Fruit fly (Drosophila melanogaster) whole organism, embryonic: ENCODE data around the gene CG44139.
A peak's percentile ranks its signal among the peaks of the same experiment; 100 is the strongest.

Experiments used
- ATbp ChIP-seq: fragments of 200-800 bp; sonication (Bioruptor generic); optimal IDR thresholded peaks from 2 replicates; lab custom pipeline; 2017; ENCODE audit warnings: missing biosample characterization, mild to moderate bottlenecking, missing genetic modification characterization, missing genetic modification reagents
- CG10274 ChIP-seq: fragments of 200-800 bp; sonication (Bioruptor generic); optimal IDR thresholded peaks from 3 replicates; lab custom pipeline; 2017; ENCODE audit warnings: missing biosample characterization, mild to moderate bottlenecking, missing genetic modification characterization
- CG10543 ChIP-seq: fragments of 200-800 bp; sonication (Bioruptor generic); optimal IDR thresholded peaks from 3 replicates; lab custom pipeline; 2017; ENCODE audit warnings: missing biosample characterization, mild to moderate bottlenecking, missing genetic modification characterization, moderate library complexity
- CG10979 ChIP-seq: fragments of 200-800 bp; sonication (Bioruptor generic); optimal IDR thresholded peaks from 2 replicates; lab custom pipeline; 2018; ENCODE audit warnings: missing biosample characterization, mild to moderate bottlenecking, missing genetic modification characterization, moderate library complexity
- CG11504 ChIP-seq: fragments of 200-800 bp; sonication (Bioruptor generic); optimal IDR thresholded peaks from 3 replicates; lab custom pipeline; 2019; ENCODE audit warnings: missing biosample characterization, mild to moderate bottlenecking, missing genetic modification characterization, moderate library complexity
- CG12299 ChIP-seq: fragments of 200-800 bp; sonication (Bioruptor generic); optimal IDR thresholded peaks from 2 replicates; lab custom pipeline; 2018; ENCODE audit warnings: missing biosample characterization, mild to moderate bottlenecking, missing genetic modification characterization
- CG13296 ChIP-seq: fragments of 200-800 bp; sonication (Bioruptor generic); optimal IDR thresholded peaks from 3 replicates; lab custom pipeline; 2018; ENCODE audit warnings: missing biosample characterization, mild to moderate bottlenecking, missing genetic modification characterization
- CG13424 ChIP-seq: fragments of 200-800 bp; sonication (Bioruptor generic); optimal IDR thresholded peaks from 2 replicates; lab custom pipeline; 2019; ENCODE audit warnings: missing biosample characterization, mild to moderate bottlenecking, missing genetic modification characterization, moderate library complexity
- CG14441 ChIP-seq: fragments of 200-800 bp; sonication (Bioruptor generic); IDR thresholded peaks from 2 replicates; pipeline ENCODE4 v1.3.6; 2022; ENCODE audit warnings: missing biosample characterization, missing genetic modification characterization
- CG15514 ChIP-seq: fragments of 200-800 bp; sonication (Bioruptor generic); optimal IDR thresholded peaks from 3 replicates; lab custom pipeline; 2017; ENCODE audit warnings: missing biosample characterization, missing genetic modification characterization, mild to moderate bottlenecking, moderate library complexity, missing genetic modification reagents
- CG15696 ChIP-seq: fragments of 200-800 bp; sonication (Bioruptor generic); optimal IDR thresholded peaks from 2 replicates; lab custom pipeline; 2019; ENCODE audit warnings: missing biosample characterization, mild to moderate bottlenecking, missing genetic modification characterization, moderate library complexity
- CG17385 ChIP-seq: fragments of 200-800 bp; sonication (Bioruptor generic); optimal IDR thresholded peaks from 3 replicates; lab custom pipeline; 2018; ENCODE audit warnings: missing biosample characterization, mild to moderate bottlenecking, missing genetic modification characterization
- CG17829 ChIP-seq: fragments of 200-800 bp; optimal IDR thresholded peaks from 2 replicates; lab custom pipeline; 2019; ENCODE audit warnings: missing biosample characterization, mild to moderate bottlenecking, missing genetic modification characterization, moderate library complexity
- CG18599 ChIP-seq: fragments of 200-800 bp; sonication (Bioruptor generic); optimal IDR thresholded peaks from 3 replicates; lab custom pipeline; 2017; ENCODE audit warnings: missing biosample characterization, missing genetic modification characterization, mild to moderate bottlenecking, moderate library complexity, missing genetic modification reagents
- CG2202 ChIP-seq: fragments of 200-800 bp; sonication (Bioruptor generic); optimal IDR thresholded peaks from 2 replicates; lab custom pipeline; 2018; ENCODE audit warnings: missing biosample characterization, mild to moderate bottlenecking, missing genetic modification characterization
- CG4820 ChIP-seq: fragments of 200-800 bp; sonication (Bioruptor generic); optimal IDR thresholded peaks from 3 replicates; lab custom pipeline; 2016; ENCODE audit warnings: missing biosample characterization, missing genetic modification characterization
- CG5953 ChIP-seq: fragments of 200-800 bp; sonication (Bioruptor generic); IDR thresholded peaks from 2 replicates; pipeline ENCODE4 v1.3.6; 2022; ENCODE audit warnings: missing biosample characterization, missing genetic modification characterization
- CG6854 ChIP-seq: fragments of 200-800 bp; sonication (Bioruptor generic); optimal IDR thresholded peaks from 3 replicates; lab custom pipeline; 2017; ENCODE audit warnings: missing biosample characterization, mild to moderate bottlenecking, missing genetic modification characterization
- CG7839 ChIP-seq: fragments of 200-800 bp; sonication (Bioruptor generic); optimal IDR thresholded peaks from 3 replicates; lab custom pipeline; 2018; ENCODE audit warnings: missing biosample characterization, mild to moderate bottlenecking, missing genetic modification characterization, moderate library complexity
- CG8290 ChIP-seq, 3 experiments: fragments of 200-800 bp; sonication (Bioruptor generic); optimal IDR thresholded peaks; 2 replicates each; lab custom pipeline; 2016 to 2019; ENCODE audit warnings: missing biosample characterization in 3 of 3, missing genetic modification characterization in 3 of 3, mild to moderate bottlenecking in 2 of 3, moderate library complexity in 1 of 3
- CG9727 ChIP-seq: fragments of 200-800 bp; sonication (Bioruptor generic); optimal IDR thresholded peaks from 3 replicates; lab custom pipeline; 2017; ENCODE audit warnings: missing biosample characterization, mild to moderate bottlenecking, missing genetic modification characterization
- CG9932 ChIP-seq: fragments of 200-800 bp; sonication (Bioruptor generic); IDR thresholded peaks from 2 replicates; pipeline ENCODE4 v1.3.6; 2022; ENCODE audit warnings: missing biosample characterization, missing genetic modification characterization
- Dip3 ChIP-seq: fragments of 200-800 bp; sonication (Bioruptor generic); optimal IDR thresholded peaks from 3 replicates; lab custom pipeline; 2016; ENCODE audit warnings: missing biosample characterization, missing genetic modification characterization
- E2f2 ChIP-seq: fragments of 200-800 bp; sonication (Bioruptor generic); IDR thresholded peaks from 2 replicates; pipeline ENCODE4 v1.3.6; 2022; ENCODE audit warnings: missing biosample characterization, missing genetic modification characterization
- Ets65A ChIP-seq: fragments of 200-800 bp; sonication (Bioruptor generic); peaks from one replicate; lab custom pipeline; 2016; ENCODE audit warnings: missing biosample characterization, missing genetic modification characterization
- H2.0 ChIP-seq: fragments of 200-800 bp; sonication (Bioruptor generic); IDR thresholded peaks from 2 replicates; pipeline ENCODE4 v1.3.6; 2022; ENCODE audit warnings: missing biosample characterization, missing genetic modification characterization
- Hmx ChIP-seq: fragments of 200-800 bp; sonication (Bioruptor generic); optimal IDR thresholded peaks from 2 replicates; lab custom pipeline; 2016; ENCODE audit warnings: missing biosample characterization, missing genetic modification characterization
- NfI ChIP-seq: fragments of 200-800 bp; sonication (Bioruptor generic); optimal IDR thresholded peaks from 3 replicates; lab custom pipeline; 2018; ENCODE audit warnings: missing biosample characterization, mild to moderate bottlenecking, missing genetic modification characterization, moderate library complexity
- PHDP ChIP-seq: fragments of 200-800 bp; sonication (Bioruptor generic); optimal IDR thresholded peaks from 3 replicates; lab custom pipeline; 2018; ENCODE audit warnings: missing biosample characterization, mild to moderate bottlenecking, missing genetic modification characterization, moderate library complexity
- Rfx ChIP-seq: fragments of 200-800 bp; sonication (Bioruptor generic); IDR thresholded peaks from 2 replicates; pipeline ENCODE4 v1.3.6; 2022; ENCODE audit warnings: missing biosample characterization, missing genetic modification characterization
- Sox102F ChIP-seq: fragments of 200-800 bp; sonication (Bioruptor generic); optimal IDR thresholded peaks from 2 replicates; lab custom pipeline; 2018; ENCODE audit warnings: missing biosample characterization, mild to moderate bottlenecking, missing genetic modification characterization, moderate library complexity
- Xrp1 ChIP-seq: fragments of 200-800 bp; sonication (Bioruptor generic); IDR thresholded peaks from 2 replicates; pipeline ENCODE4 v1.3.6; 2022; ENCODE audit warnings: missing biosample characterization, missing genetic modification characterization
- az2 ChIP-seq: fragments of 200-800 bp; sonication (Bioruptor generic); optimal IDR thresholded peaks from 3 replicates; lab custom pipeline; 2016; ENCODE audit warnings: missing biosample characterization, missing genetic modification characterization
- da ChIP-seq: fragments of 200-800 bp; sonication (Bioruptor generic); optimal IDR thresholded peaks from 2 replicates; lab custom pipeline; 2016; ENCODE audit warnings: missing biosample characterization, missing genetic modification characterization
- danr ChIP-seq: fragments of 200-800 bp; sonication (Bioruptor generic); IDR thresholded peaks from 2 replicates; pipeline ENCODE4 v1.3.6; 2022; ENCODE audit warnings: missing biosample characterization, missing genetic modification characterization
- fd96Cb ChIP-seq: fragments of 200-800 bp; sonication (Bioruptor generic); optimal IDR thresholded peaks from 2 replicates; lab custom pipeline; 2018; ENCODE audit warnings: missing biosample characterization, mild to moderate bottlenecking, missing genetic modification characterization, moderate library complexity
- gem ChIP-seq: fragments of 200-800 bp; sonication (Bioruptor generic); optimal IDR thresholded peaks from 2 replicates; lab custom pipeline; 2019; ENCODE audit warnings: missing biosample characterization, mild to moderate bottlenecking, missing genetic modification characterization, moderate library complexity
- lilli ChIP-seq: fragments of 200-800 bp; sonication (Bioruptor generic); optimal IDR thresholded peaks from 3 replicates; lab custom pipeline; 2016; ENCODE audit warnings: missing biosample characterization, missing genetic modification characterization
- lola ChIP-seq, 3 experiments: fragments of >200 bp in 2 of 3; fragments of 200-800 bp in 1 of 3; sonication (Bioruptor generic) in 1 of 3; optimal IDR thresholded peaks; 2 replicates each; lab custom pipeline; 2017 to 2019; ENCODE audit warnings: missing biosample characterization in 3 of 3, missing genetic modification characterization in 3 of 3, mild to moderate bottlenecking in 1 of 3, moderate library complexity in 1 of 3
- nmo ChIP-seq: fragments of 200-800 bp; sonication (Bioruptor generic); optimal IDR thresholded peaks from 2 replicates; lab custom pipeline; 2018; ENCODE audit warnings: missing biosample characterization, mild to moderate bottlenecking, missing genetic modification characterization, moderate library complexity
- pros ChIP-seq: fragments of 200-800 bp; sonication (Bioruptor generic); optimal IDR thresholded peaks from 3 replicates; lab custom pipeline; 2019; ENCODE audit warnings: missing biosample characterization, mild to moderate bottlenecking, missing genetic modification characterization, moderate library complexity
- ranshi ChIP-seq: fragments of 200-800 bp; sonication (Bioruptor generic); IDR thresholded peaks from 2 replicates; pipeline ENCODE4 v1.3.6; 2022; ENCODE audit warnings: missing biosample characterization, missing genetic modification characterization
- rib ChIP-seq: fragments of 200-800 bp; sonication (Bioruptor generic); IDR thresholded peaks from 2 replicates; pipeline ENCODE4 v1.3.6; 2022; ENCODE audit warnings: missing biosample characterization, missing genetic modification characterization
- run ChIP-seq: fragments of 200-800 bp; sonication (Bioruptor generic); optimal IDR thresholded peaks from 3 replicates; lab custom pipeline; 2018; ENCODE audit warnings: missing biosample characterization, mild to moderate bottlenecking, missing genetic modification characterization
- salm ChIP-seq: fragments of 200-800 bp; sonication (Bioruptor generic); optimal IDR thresholded peaks from 2 replicates; lab custom pipeline; 2018; ENCODE audit warnings: missing biosample characterization, mild to moderate bottlenecking, missing genetic modification characterization
- sens ChIP-seq: fragments of 200-800 bp; sonication (Bioruptor generic); peaks from one replicate; lab custom pipeline; 2016; ENCODE audit warnings: missing biosample characterization, missing genetic modification characterization
- sim ChIP-seq: fragments of 200-800 bp; sonication (Bioruptor generic); IDR thresholded peaks from 2 replicates; pipeline ENCODE4 v1.3.6; 2022; ENCODE audit warnings: missing biosample characterization, missing genetic modification characterization
- tio ChIP-seq: fragments of 200-800 bp; sonication (Bioruptor generic); optimal IDR thresholded peaks from 2 replicates; lab custom pipeline; 2017; ENCODE audit warnings: missing biosample characterization, missing genetic modification characterization, inconsistent platforms
- trem ChIP-seq: fragments of 200-800 bp; optimal IDR thresholded peaks from 3 replicates; lab custom pipeline; 2019; ENCODE audit warnings: missing biosample characterization, mild to moderate bottlenecking, missing genetic modification characterization, moderate library complexity
- vvl ChIP-seq: fragments of 200-800 bp; sonication (Bioruptor generic); IDR thresholded peaks from 2 replicates; pipeline ENCODE4 v1.3.6; 2022; ENCODE audit warnings: missing biosample characterization, missing genetic modification characterization

CG44139 gene

dm6 chr2L:2420490-2420889 lies 4.1 kb upstream of the CG44139 start, which contains the start of gene CG9886 (continued):
- peak; percentile 25 for TF ChIP-seq Dip3 (GFP tag; lab: Kevin White, UChicago)
- peak; percentile 87 for TF ChIP-seq gem (tag; lab: Kevin White, UChicago)
- TF ChIP-seq sim (GFP tag; lab: Robert Waterston, UW): peak; percentile 32; the same call in 1 of the 2 replicates
- TF ChIP-seq CG8290 (GFP tag; optimal IDR thresholded peaks at IDR 0.05; lab: Kevin White, UChicago): peak; percentile 23
- TF ChIP-seq CG8290 (tag; optimal IDR thresholded peaks at IDR 0.05; lab: Kevin White, UChicago): no peak
- peak; percentile 39 for TF ChIP-seq CG2202 (tag; lab: Kevin White, UChicago)
- TF ChIP-seq trem (tag; lab: Kevin White, UChicago): peak; percentile 82
- peak; percentile 86 for TF ChIP-seq sens (GFP tag; lab: Kevin White, UChicago)
- TF ChIP-seq ranshi (GFP tag; lab: Robert Waterston, UW): 0 out of 2 replicates have a peak, but pooled peaks have one; percentile 24
- TF ChIP-seq NfI (GFP tag; lab: Kevin White, UChicago): peak; percentile 62
- peak; percentile 66 for TF ChIP-seq CG15514
- no peak for TF ChIP-seq lola (GFP tag; optimal IDR thresholded peaks at IDR 0.05; lab: Kevin White, UChicago)
- peak; percentile 81 for TF ChIP-seq CG11504 (tag; lab: Kevin White, UChicago)
- TF ChIP-seq CG5953: 0 out of 2 replicates have a peak, but pooled peaks have one; percentile 6
- TF ChIP-seq run: peak; percentile 45
- no peak for TF ChIP-seq CG10274 (GFP tag; lab: Kevin White, UChicago)
- TF ChIP-seq Xrp1 (GFP tag; lab: Robert Waterston, UW): peak; percentile 82
- peak; percentile 68 for TF ChIP-seq CG10979 (tag; lab: Kevin White, UChicago)
- TF ChIP-seq nmo: peak; percentile 84
- peak; percentile 63 for TF ChIP-seq salm (tag; lab: Kevin White, UChicago)
- TF ChIP-seq tio (GFP tag; lab: Kevin White, UChicago): peak; percentile 21
- no peak for TF ChIP-seq pros (GFP tag; lab: Kevin White, UChicago)
- TF ChIP-seq az2 (GFP tag; lab: Kevin White, UChicago): peak; percentile 56
- TF ChIP-seq ATbp (GFP tag; lab: Kevin White, UChicago): peak; percentile 55
- peak; percentile 22 for TF ChIP-seq CG6854
- peak; percentile 61 for TF ChIP-seq Rfx (GFP tag; lab: Robert Waterston, UW)
- TF ChIP-seq CG15696: peak; percentile 78
- TF ChIP-seq lilli (GFP tag; lab: Kevin White, UChicago): peak; percentile 67
- TF ChIP-seq danr (GFP tag; lab: Robert Waterston, UW): no peak
- TF ChIP-seq fd96Cb: peak; percentile 45
- peak; percentile 45 for TF ChIP-seq CG17385 (GFP tag; lab: Kevin White, UChicago)
- TF ChIP-seq CG9727: peak; percentile 66
- peak; percentile 3 for TF ChIP-seq CG10543 (GFP tag; lab: Kevin White, UChicago)
- TF ChIP-seq CG9932 (GFP tag; lab: Robert Waterston, UW): peak; percentile 61; the same call in 1 of the 2 replicates
- TF ChIP-seq CG17829: peak; percentile 79
- TF ChIP-seq CG4820 (GFP tag; lab: Kevin White, UChicago): peak; percentile 33
- TF ChIP-seq da (GFP tag; lab: Kevin White, UChicago): no peak
- TF ChIP-seq rib (GFP tag; lab: Robert Waterston, UW): no peak
- no peak for TF ChIP-seq Hmx (GFP tag; lab: Kevin White, UChicago)
- peak; percentile 41; the same call in 1 of the 2 replicates for TF ChIP-seq H2.0
- peak; percentile 76 for TF ChIP-seq Sox102F
- peak; percentile 83 for TF ChIP-seq CG13424 (tag; lab: Kevin White, UChicago)
- peak; percentile 78 for TF ChIP-seq E2f2 (GFP tag; lab: Robert Waterston, UW)
- no peak for TF ChIP-seq Ets65A (GFP tag; lab: Kevin White, UChicago)
- TF ChIP-seq CG7839 (tag; lab: Kevin White, UChicago): peak; percentile 73
- TF ChIP-seq PHDP: peak; percentile 83
- TF ChIP-seq CG14441 (GFP tag; lab: Robert Waterston, UW): peak; percentile 60
- peak; percentile 56 for TF ChIP-seq CG13296 (GFP tag; lab: Kevin White, UChicago)
- TF ChIP-seq CG18599 (GFP tag; lab: Kevin White, UChicago): peak; percentile 71
- peak; percentile 77 for TF ChIP-seq vvl (GFP tag; lab: Robert Waterston, UW)
- peak; percentile 52 for TF ChIP-seq CG12299 (tag; lab: Kevin White, UChicago)
